Worm (Caenorhabditis elegans) whole organism, young adult: ENCODE measurements around the gene T26C11.8.

Source experiments
- B0035.1 ChIP-seq: sonication (generic microtip); optimal IDR thresholded peaks from 2 replicates; lab custom pipeline; 2016; ENCODE audit warnings: missing genetic modification characterization, mild to moderate bottlenecking, missing compliant biosample characterization, missing genotype, missing genetic modification reagents
- B0336.3 ChIP-seq: fragments of 200-800 bp; sonication (Bioruptor generic); IDR thresholded peaks from 2 replicates; pipeline ENCODE4 v1.3.6; 2022; ENCODE audit warnings: missing genetic modification characterization, missing compliant biosample characterization
- C06A6.2 ChIP-seq: fragments of 200-800 bp; sonication (Bioruptor generic); conservative IDR thresholded peaks from 2 replicates; pipeline ENCODE4 v1.3.6; 2022; ENCODE audit warnings: missing genetic modification characterization, missing compliant biosample characterization
- D2030.7 ChIP-seq: fragments of 200-800 bp; sonication (Bioruptor generic); IDR thresholded peaks from 2 replicates; pipeline ENCODE4 v1.3.6; 2022; ENCODE audit warnings: missing genetic modification reagents, missing genetic modification characterization, missing compliant biosample characterization
- F37B4.10 ChIP-seq: fragments of 200-800 bp; sonication (Bioruptor generic); IDR thresholded peaks from 2 replicates; pipeline ENCODE4 v1.3.6; 2022; ENCODE audit warnings: missing genetic modification characterization, missing compliant biosample characterization
- F39B2.1 ChIP-seq: fragments of 200-800 bp; sonication (Bioruptor generic); IDR thresholded peaks from 2 replicates; pipeline ENCODE4 v1.3.6; 2022; ENCODE audit warnings: missing genetic modification reagents, missing genetic modification characterization, missing compliant biosample characterization
- F52B5.7 ChIP-seq: sonication (generic microtip); optimal IDR thresholded peaks from 2 replicates; lab custom pipeline; 2016; ENCODE audit warnings: mild to moderate bottlenecking, missing genetic modification characterization, missing compliant biosample characterization
- F55B11.4 ChIP-seq: sonication (generic microtip); optimal IDR thresholded peaks from 2 replicates; lab custom pipeline; 2016; ENCODE audit warnings: missing compliant biosample characterization, missing genetic modification characterization, borderline replicate concordance; ENCODE audit not compliant: insufficient read depth
- K11D2.4 ChIP-seq: fragments of 200-800 bp; sonication (Bioruptor generic); IDR thresholded peaks from 2 replicates; pipeline ENCODE4 v1.3.6; 2022; ENCODE audit warnings: missing genetic modification reagents, missing genetic modification characterization, missing compliant biosample characterization
- T07F8.4 ChIP-seq: sonication (generic microtip); optimal IDR thresholded peaks from 2 replicates; lab custom pipeline; 2016; ENCODE audit warnings: mild to moderate bottlenecking, missing genetic modification characterization, moderate library complexity, missing compliant biosample characterization
- T26A5.8 ChIP-seq: sonication (generic microtip); optimal IDR thresholded peaks from 2 replicates; lab custom pipeline; 2016; ENCODE audit warnings: missing genetic modification characterization, missing compliant biosample characterization
- Y53F4B.3 ChIP-seq: fragments of 200-800 bp; sonication (Bioruptor generic); IDR thresholded peaks from 2 replicates; pipeline ENCODE4 v1.3.6; 2022; ENCODE audit warnings: missing genetic modification reagents, missing genetic modification characterization, missing compliant biosample characterization
- Y53G8AR.9 ChIP-seq: fragments of 200-800 bp; sonication (Bioruptor generic); conservative IDR thresholded peaks from 2 replicates; pipeline ENCODE4 v1.3.6; 2022; ENCODE audit warnings: missing genetic modification reagents, missing genetic modification characterization, missing compliant biosample characterization
- Y56A3A.18 ChIP-seq: fragments of 200-800 bp; sonication (Bioruptor generic); IDR thresholded peaks from 2 replicates; pipeline ENCODE4 v1.3.6; 2022; ENCODE audit warnings: missing genetic modification reagents, missing genetic modification characterization, missing compliant biosample characterization
- atf-7 ChIP-seq: sonication (generic microtip); optimal IDR thresholded peaks from 2 replicates; lab custom pipeline; 2017; ENCODE audit warnings: mild to moderate bottlenecking, missing genetic modification characterization, missing compliant biosample characterization
- ccch-3 ChIP-seq: fragments of 200-800 bp; sonication (Bioruptor generic); optimal IDR thresholded peaks from 2 replicates; lab custom pipeline; 2018; ENCODE audit warnings: mild to moderate bottlenecking, missing genetic modification characterization, missing compliant biosample characterization
- dpff-1 ChIP-seq: sonication (generic microtip); optimal IDR thresholded peaks from 2 replicates; lab custom pipeline; 2017; ENCODE audit warnings: mild to moderate bottlenecking, missing genetic modification characterization, missing compliant biosample characterization
- egl-44 ChIP-seq: fragments of 200-800 bp; sonication (Bioruptor generic); IDR thresholded peaks from 2 replicates; pipeline ENCODE4 v1.3.6; 2022; ENCODE audit warnings: missing genetic modification reagents, missing genetic modification characterization, missing compliant biosample characterization
- ets-4 ChIP-seq: fragments of 200-800 bp; sonication (Bioruptor generic); optimal IDR thresholded peaks from 2 replicates; lab custom pipeline; 2018; ENCODE audit warnings: mild to moderate bottlenecking, missing genetic modification characterization, missing compliant biosample characterization
- him-1 ChIP-seq: sonication (generic microtip); optimal IDR thresholded peaks from 2 replicates; lab custom pipeline; 2016; ENCODE audit warnings: missing genotype, missing genetic modification reagents, missing genetic modification characterization, missing compliant biosample characterization
- hlh-12 ChIP-seq: sonication (generic microtip); optimal IDR thresholded peaks from 2 replicates; lab custom pipeline; 2016; ENCODE audit warnings: missing genetic modification characterization, missing compliant biosample characterization
- hmg-20 ChIP-seq: fragments of 200-800 bp; sonication (Bioruptor generic); IDR thresholded peaks from 2 replicates; pipeline ENCODE4 v1.3.6; 2022; ENCODE audit warnings: missing genetic modification reagents, missing genetic modification characterization, missing compliant biosample characterization
- hrde-1 ChIP-seq: sonication (generic microtip); optimal IDR thresholded peaks from 2 replicates; lab custom pipeline; 2016; ENCODE audit warnings: missing genetic modification characterization, mild to moderate bottlenecking, missing compliant biosample characterization, moderate library complexity, missing genotype, missing genetic modification reagents, borderline replicate concordance
- lag-1 ChIP-seq: fragments of 200-800 bp; sonication (Bioruptor generic); IDR thresholded peaks from 2 replicates; pipeline ENCODE4 v1.3.6; 2022; ENCODE audit warnings: missing genetic modification reagents, missing genetic modification characterization, missing compliant biosample characterization
- lin-35 ChIP-seq, 3 experiments: fragments of 150-350 bp in 2 of 3; sonication (generic microtip) in 1 of 3; optimal IDR thresholded peaks; 2 replicates each; lab custom pipeline; 2014 to 2018; ENCODE audit warnings: missing biosample characterization in 3 of 3, missing genetic modification characterization in 3 of 3, missing genetic modification reagents in 3 of 3
- lin-40 ChIP-seq: sonication (generic microtip); optimal IDR thresholded peaks from 2 replicates; lab custom pipeline; 2016; ENCODE audit warnings: missing genetic modification characterization, mild to moderate bottlenecking, missing compliant biosample characterization, missing genotype, missing genetic modification reagents
- madf-3 ChIP-seq: fragments of 200-800 bp; sonication (Bioruptor generic); IDR thresholded peaks from 2 replicates; pipeline ENCODE4 v1.3.6; 2022; ENCODE audit warnings: missing genetic modification reagents, missing genetic modification characterization, missing compliant biosample characterization
- madf-6 ChIP-seq: fragments of 200-800 bp; sonication (Bioruptor generic); IDR thresholded peaks from 2 replicates; pipeline ENCODE4 v1.3.6; 2022; ENCODE audit warnings: missing genetic modification reagents, missing genetic modification characterization, missing compliant biosample characterization
- mes-4 ChIP-seq: sonication (generic microtip); optimal IDR thresholded peaks from 2 replicates; lab custom pipeline; 2016; ENCODE audit warnings: missing genotype, missing genetic modification characterization, missing compliant biosample characterization
- repo-1 ChIP-seq: sonication (generic microtip); optimal IDR thresholded peaks from 2 replicates; lab custom pipeline; 2017; ENCODE audit warnings: mild to moderate bottlenecking, missing genetic modification characterization, missing compliant biosample characterization
- rpc-1 ChIP-seq, 2 experiments: fragments of 150-350 bp in 1 of 2; sonication (generic microtip) in 1 of 2; optimal IDR thresholded peaks; 2 replicates each; lab custom pipeline; 2014 to 2018; ENCODE audit warnings: missing biosample characterization in 1 of 2, missing genetic modification characterization in 1 of 2, missing genetic modification reagents in 1 of 2, missing genotype in 1 of 2
- snpc-1.1 ChIP-seq: sonication (generic microtip); optimal IDR thresholded peaks from 2 replicates; lab custom pipeline; 2017; ENCODE audit warnings: missing genetic modification characterization, mild to moderate bottlenecking, missing compliant biosample characterization, antibody characterized with exemption, moderate library complexity, missing genotype, missing genetic modification reagents; ENCODE audit not compliant: insufficient read depth
- snpc-3.4 ChIP-seq: sonication (generic microtip); optimal IDR thresholded peaks from 2 replicates; lab custom pipeline; 2017; ENCODE audit warnings: missing genetic modification characterization, mild to moderate bottlenecking, missing compliant biosample characterization, antibody characterized with exemption, moderate library complexity, missing genotype, missing genetic modification reagents
- somi-1 ChIP-seq: fragments of 200-800 bp; sonication (Bioruptor generic); optimal IDR thresholded peaks from 2 replicates; lab custom pipeline; 2018; ENCODE audit warnings: mild to moderate bottlenecking, missing genetic modification characterization, missing compliant biosample characterization
- xnd-1 ChIP-seq: sonication (generic microtip); optimal IDR thresholded peaks from 2 replicates; lab custom pipeline; 2016; ENCODE audit warnings: missing genotype, missing genetic modification reagents, missing genetic modification characterization, missing compliant biosample characterization
- ztf-25 ChIP-seq: fragments of 200-800 bp; sonication (Bioruptor generic); IDR thresholded peaks from 2 replicates; pipeline ENCODE4 v1.3.6; 2022; ENCODE audit warnings: missing genetic modification reagents, missing genetic modification characterization, missing compliant biosample characterization
- ztf-26 ChIP-seq: sonication (generic microtip); optimal IDR thresholded peaks from 2 replicates; lab custom pipeline; 2017; ENCODE audit warnings: missing genetic modification characterization, missing compliant biosample characterization
- ztf-3 ChIP-seq: fragments of 200-800 bp; sonication (Bioruptor generic); optimal IDR thresholded peaks from 2 replicates; lab custom pipeline; 2018; ENCODE audit warnings: mild to moderate bottlenecking, missing genetic modification characterization, missing compliant biosample characterization
- ztf-6 ChIP-seq: fragments of 200-800 bp; sonication (Bioruptor generic); IDR thresholded peaks from 2 replicates; pipeline ENCODE4 v1.3.6; 2022; ENCODE audit warnings: missing genetic modification reagents, missing genetic modification characterization, missing compliant biosample characterization

T26C11.8 gene

ce11 chrX:1858616-1859015, 1.9 kb upstream of the T26C11.8 start (continued):
- no peak for TF ChIP-seq F55B11.4
- TF ChIP-seq repo-1 (tag; lab: Kevin White, UChicago) = no peak
- peak; percentile 27 for TF ChIP-seq snpc-3.4 (tag; lab: Kevin White, UChicago)
- TF ChIP-seq egl-44 = no peak
- no peak for TF ChIP-seq ccch-3 (GFP tag; lab: Kevin White, UChicago)
- no peak for TF ChIP-seq dpff-1 (tag; lab: Kevin White, UChicago)
- TF ChIP-seq ztf-26 (tag; lab: Kevin White, UChicago) = peak; percentile 48
- no peak; the same call in 1 of the 2 replicates for TF ChIP-seq C06A6.2
- peak; percentile 43 for TF ChIP-seq mes-4 (tag; lab: Kevin White, UChicago)
- TF ChIP-seq rpc-1 (optimal IDR thresholded peaks at IDR 0.05; lab: Kevin White, UChicago) = peak; percentile 63
- peak; percentile 79 for TF ChIP-seq rpc-1 (tag; optimal IDR thresholded peaks at IDR 0.05; lab: Kevin White, UChicago)
- TF ChIP-seq xnd-1 (tag; lab: Kevin White, UChicago) = no peak
- TF ChIP-seq lin-35 (GFP tag; optimal IDR thresholded peaks at IDR 0.05; lab: Kevin White, UChicago) = peak in 1 of 3 experiments; percentile 37
- no peak for TF ChIP-seq hlh-12 (tag; lab: Kevin White, UChicago)
- TF ChIP-seq lag-1 (GFP tag; lab: Robert Waterston, UW) = no peak
- TF ChIP-seq ztf-25 = no peak
- TF ChIP-seq madf-6 (GFP tag; lab: Robert Waterston, UW) = peak; percentile 45; the same call in 1 of the 2 replicates
- peak; percentile 23 for TF ChIP-seq snpc-1.1 (tag; lab: Kevin White, UChicago)
- peak; percentile 67; the same call in 1 of the 2 replicates for TF ChIP-seq D2030.7
- TF ChIP-seq hrde-1 (tag; lab: Kevin White, UChicago) = no peak
- peak; percentile 63; the same call in 1 of the 2 replicates for TF ChIP-seq Y56A3A.18 (GFP tag; lab: Robert Waterston, UW)
- TF ChIP-seq lin-40 (tag; lab: Kevin White, UChicago) = no peak
- peak; percentile 74 for TF ChIP-seq him-1 (tag; lab: Kevin White, UChicago)
- peak; percentile 5 for TF ChIP-seq B0035.1
- TF ChIP-seq atf-7 (tag; lab: Kevin White, UChicago) = peak; percentile 42
- no peak for TF ChIP-seq ztf-3
- TF ChIP-seq B0336.3 (GFP tag; lab: Robert Waterston, UW) = no peak
- TF ChIP-seq K11D2.4 (GFP tag; lab: Robert Waterston, UW) = peak; percentile 74
- TF ChIP-seq madf-3 (GFP tag; lab: Robert Waterston, UW) = no peak
- TF ChIP-seq Y53G8AR.9 = 0 out of 2 replicates have a peak, but pooled peaks have one; percentile 42
- TF ChIP-seq T07F8.4 (tag; lab: Kevin White, UChicago) = peak; percentile 60
- no peak for TF ChIP-seq F39B2.1
- TF ChIP-seq T26A5.8 (tag; lab: Kevin White, UChicago) = no peak
- peak; percentile 11; the same call in 1 of the 2 replicates for TF ChIP-seq Y53F4B.3 (GFP tag; lab: Robert Waterston, UW)
- TF ChIP-seq ets-4 (GFP tag; lab: Kevin White, UChicago) = no peak
- TF ChIP-seq somi-1 (GFP tag; lab: Kevin White, UChicago) = no peak
- TF ChIP-seq ztf-6 (GFP tag; lab: Robert Waterston, UW) = no peak
- no peak for TF ChIP-seq hmg-20 (GFP tag; lab: Robert Waterston, UW)
- peak; percentile 32 for TF ChIP-seq F52B5.7 (tag; lab: Kevin White, UChicago)

ce11 chrX:1864946-1865345, 4.4 kb downstream of the T26C11.8 start, which contains the start of gene tbx-41:
Gene tbx-41, plus strand, starts transcription at chrX:1865246.
- TF ChIP-seq F37B4.10 (GFP tag; lab: Robert Waterston, UW) = no peak
